Fruit fly (Drosophila melanogaster) whole organism, wandering third instar larva: ENCODE data around the gene CG3176.

Experiments used
- CG32264 ChIP-seq: fragments of 200-800 bp; sonication (Bioruptor generic); optimal IDR thresholded peaks from 2 replicates; lab custom pipeline; 2016; ENCODE audit warnings: missing biosample characterization, missing genetic modification characterization
- CG9705 ChIP-seq: fragments of 200-800 bp; sonication (Bioruptor generic); optimal IDR thresholded peaks from 2 replicates; lab custom pipeline; 2018; ENCODE audit warnings: missing biosample characterization, mild to moderate bottlenecking, missing genetic modification characterization
- CrebA ChIP-seq: fragments of 200-800 bp; sonication (Bioruptor generic); optimal IDR thresholded peaks from 2 replicates; lab custom pipeline; 2016; ENCODE audit warnings: missing biosample characterization, mild to moderate bottlenecking, missing genetic modification characterization, borderline replicate concordance
- Dfd ChIP-seq: fragments of >200 bp; optimal IDR thresholded peaks from 2 replicates; lab custom pipeline; 2017; ENCODE audit warnings: missing biosample characterization, missing genetic modification characterization
- GATAd ChIP-seq: sonication (Bioruptor generic); optimal IDR thresholded peaks from 2 replicates; lab custom pipeline; 2016; ENCODE audit warnings: missing biosample characterization, missing genetic modification characterization
- HLH106 ChIP-seq: fragments of 200-800 bp; optimal IDR thresholded peaks from 3 replicates; lab custom pipeline; 2019; ENCODE audit warnings: missing biosample characterization, mild to moderate bottlenecking, missing genetic modification characterization, moderate library complexity
- Hr78 ChIP-seq: fragments of >200 bp; optimal IDR thresholded peaks from 2 replicates; lab custom pipeline; 2017; ENCODE audit warnings: missing biosample characterization, missing genetic modification characterization
- Hr83 ChIP-seq: fragments of 200-300 bp; sonication (Bioruptor generic); optimal IDR thresholded peaks from 2 replicates; lab custom pipeline; 2016; ENCODE audit warnings: missing biosample characterization, mild to moderate bottlenecking, missing genetic modification characterization, moderate library complexity; ENCODE audit not compliant: poor library complexity, severe bottlenecking
- Jra ChIP-seq: sonication (Bioruptor generic); optimal IDR thresholded peaks from 2 replicates; lab custom pipeline; 2016; ENCODE audit warnings: missing biosample characterization, missing genetic modification characterization
- Mio ChIP-seq: sonication (Bioruptor generic); optimal IDR thresholded peaks from 2 replicates; lab custom pipeline; 2016; ENCODE audit warnings: missing biosample characterization, missing genetic modification characterization
- OdsH ChIP-seq: fragments of 200-800 bp; sonication (Bioruptor generic); optimal IDR thresholded peaks from 2 replicates; lab custom pipeline; 2016; ENCODE audit warnings: missing biosample characterization, mild to moderate bottlenecking, missing genetic modification characterization
- Rel ChIP-seq, 2 experiments: fragments of 200-800 bp; sonication (Bioruptor generic) in 1 of 2; optimal IDR thresholded peaks; 2 replicates in 1 of 2; 3 replicates in 1 of 2; lab custom pipeline; 2016 to 2019; ENCODE audit warnings: mild to moderate bottlenecking in 2 of 2, missing biosample characterization in 2 of 2, missing genetic modification characterization in 2 of 2, moderate library complexity in 1 of 2
- Sp1 ChIP-seq: fragments of 200-800 bp; sonication (Bioruptor generic); optimal IDR thresholded peaks from 3 replicates; lab custom pipeline; 2019; ENCODE audit warnings: missing biosample characterization, mild to moderate bottlenecking, missing genetic modification characterization, moderate library complexity
- Vsx2 ChIP-seq: fragments of 200-300, 225-300 bp; sonication (Bioruptor generic); optimal IDR thresholded peaks from 2 replicates; lab custom pipeline; 2018; ENCODE audit warnings: missing biosample characterization, missing genetic modification characterization; ENCODE audit not compliant: partially characterized antibody
- br ChIP-seq: fragments of 200-800 bp; sonication (Bioruptor generic); optimal IDR thresholded peaks from 2 replicates; lab custom pipeline; 2016; ENCODE audit warnings: missing biosample characterization, missing genetic modification characterization
- brk ChIP-seq: fragments of 200-800 bp; sonication (Bioruptor generic); optimal IDR thresholded peaks from 2 replicates; lab custom pipeline; 2016; ENCODE audit warnings: missing biosample characterization, mild to moderate bottlenecking, missing genetic modification characterization
- dl ChIP-seq, 2 experiments: fragments of 175-275, 200-275 bp in 1 of 2; fragments of 200-275 bp in 1 of 2; sonication (Bioruptor generic); optimal IDR thresholded peaks; lab custom pipeline; 2018; ENCODE audit warnings: mild to moderate bottlenecking in 2 of 2, missing biosample characterization in 2 of 2, missing genetic modification characterization in 2 of 2, moderate library complexity in 2 of 2; ENCODE audit not compliant: partially characterized antibody in 2 of 2, insufficient read depth in 1 of 2
- dmrt93B ChIP-seq: fragments of 200-800 bp; sonication (Bioruptor generic); optimal IDR thresholded peaks from 2 replicates; lab custom pipeline; 2018; ENCODE audit warnings: missing biosample characterization, mild to moderate bottlenecking, missing genetic modification characterization
- dsf ChIP-seq: sonication (Bioruptor generic); optimal IDR thresholded peaks from 2 replicates; lab custom pipeline; 2016; ENCODE audit warnings: missing biosample characterization, missing genetic modification characterization, borderline replicate concordance
- ey ChIP-seq: fragments of 200-800 bp; sonication (Bioruptor generic); optimal IDR thresholded peaks from 2 replicates; lab custom pipeline; 2016; ENCODE audit warnings: missing biosample characterization, missing genetic modification characterization
- fru ChIP-seq: fragments of 200-800 bp; sonication (Bioruptor generic); optimal IDR thresholded peaks from 3 replicates; lab custom pipeline; 2016; ENCODE audit warnings: missing biosample characterization, mild to moderate bottlenecking, missing genetic modification characterization
- h ChIP-seq: fragments of 200-800 bp; sonication (Bioruptor generic); optimal IDR thresholded peaks from 3 replicates; lab custom pipeline; 2016; ENCODE audit warnings: missing biosample characterization, mild to moderate bottlenecking, missing genetic modification characterization
- jim ChIP-seq: fragments of 175-275, 200-325 bp; sonication (Bioruptor generic); optimal IDR thresholded peaks from 2 replicates; lab custom pipeline; 2016; ENCODE audit warnings: missing biosample characterization, mild to moderate bottlenecking, missing genetic modification characterization
- lola ChIP-seq: fragments of >200 bp; optimal IDR thresholded peaks from 2 replicates; lab custom pipeline; 2017; ENCODE audit warnings: missing biosample characterization, missing genetic modification characterization
- pan ChIP-seq: fragments of >200 bp; optimal IDR thresholded peaks from 2 replicates; lab custom pipeline; 2017
- psq ChIP-seq: fragments of 200-800 bp; sonication (Bioruptor generic); optimal IDR thresholded peaks from 3 replicates; lab custom pipeline; 2017; ENCODE audit warnings: missing biosample characterization, mild to moderate bottlenecking, missing genetic modification characterization, moderate library complexity
- rgr ChIP-seq: fragments of 200-800 bp; sonication (Bioruptor generic); optimal IDR thresholded peaks from 3 replicates; lab custom pipeline; 2016; ENCODE audit warnings: missing biosample characterization, mild to moderate bottlenecking, missing genetic modification characterization
- sage ChIP-seq: fragments of 200-800 bp; sonication (Bioruptor generic); optimal IDR thresholded peaks from 2 replicates; lab custom pipeline; 2016; ENCODE audit warnings: missing biosample characterization, mild to moderate bottlenecking, missing genetic modification characterization
- sv ChIP-seq: fragments of 200-800 bp; sonication (Bioruptor generic); optimal IDR thresholded peaks from 3 replicates; lab custom pipeline; 2016; ENCODE audit warnings: missing biosample characterization, missing genetic modification characterization
- tai ChIP-seq: sonication (Bioruptor generic); optimal IDR thresholded peaks from 2 replicates; lab custom pipeline; 2016; ENCODE audit warnings: missing biosample characterization, missing genetic modification characterization
- usp ChIP-seq: fragments of >200 bp; optimal IDR thresholded peaks from 2 replicates; lab custom pipeline; 2017; ENCODE audit warnings: missing biosample characterization, missing genetic modification characterization
- woc ChIP-seq: sonication (Bioruptor generic); optimal IDR thresholded peaks from 2 replicates; lab custom pipeline; 2016; ENCODE audit warnings: missing biosample characterization, mild to moderate bottlenecking, missing genetic modification characterization

CG3176 gene

DNA sequence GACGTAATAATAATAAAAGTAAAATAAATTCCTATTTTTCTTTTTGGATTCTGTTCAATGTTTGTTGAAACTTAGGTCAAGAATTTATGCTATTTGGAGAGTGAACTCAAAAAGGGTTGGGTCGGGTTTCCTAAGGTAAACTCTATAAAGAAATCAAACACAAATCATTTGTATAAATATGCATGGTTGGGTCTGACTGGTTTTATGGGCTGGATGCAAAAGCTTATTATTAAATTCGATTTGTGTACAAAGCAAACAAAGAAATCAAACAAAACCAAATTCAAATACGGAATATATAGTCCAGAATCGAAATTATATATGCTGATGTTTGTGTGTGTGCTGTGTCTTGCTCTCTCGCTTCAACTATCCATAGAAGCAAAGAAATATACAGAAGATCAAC is 34.0 kb downstream of the CG3176 start:
- no peak for TF ChIP-seq HLH106
- no peak for TF ChIP-seq Hr83 (GFP tag; lab: Kevin White, UChicago)
- TF ChIP-seq pan (lab: Kevin White, UChicago) = no peak
- no peak for TF ChIP-seq rgr (GFP tag; lab: Kevin White, UChicago)

DNA sequence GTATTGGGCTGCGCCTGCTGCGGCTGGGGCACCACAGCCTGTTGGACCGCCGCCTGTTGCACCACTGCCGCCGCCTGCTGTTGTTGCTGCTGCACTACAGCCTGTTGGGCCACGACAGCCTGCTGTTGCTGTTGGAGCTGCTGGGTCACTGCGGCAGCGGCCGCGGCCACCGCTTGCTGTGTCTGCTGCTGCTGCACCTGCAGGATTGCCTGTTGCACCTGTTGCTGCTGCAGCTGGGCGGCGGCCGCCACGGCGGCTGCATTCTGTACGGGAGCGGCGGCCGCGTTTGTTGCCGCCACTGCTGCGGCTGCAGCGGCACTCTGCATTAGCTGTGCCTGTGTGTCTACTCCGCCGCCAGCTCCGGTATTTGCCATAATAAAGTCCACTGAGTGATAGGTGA is 37.2 kb downstream of the CG3176 start:
- TF ChIP-seq tai (GFP tag; lab: Kevin White, UChicago) (no peak), dmrt93B (no peak), usp (GFP tag; lab: Kevin White, UChicago) (no peak), woc (GFP tag; lab: Kevin White, UChicago) (no peak), psq (GFP tag; lab: Kevin White, UChicago) (no peak), jim (GFP tag; lab: Kevin White, UChicago) (no peak)

- TF ChIP-seq br (GFP tag; lab: Kevin White, UChicago) (no peak), OdsH (GFP tag; lab: Kevin White, UChicago) (no peak), sage (GFP tag; lab: Kevin White, UChicago) (no peak), CG32264 (GFP tag; lab: Kevin White, UChicago) (no peak), Rel (GFP tag; optimal IDR thresholded peaks at IDR 0.05; lab: Kevin White, UChicago) (no peak), Rel (tag; optimal IDR thresholded peaks at IDR 0.05; lab: Kevin White, UChicago) (no peak), Hr78 (no peak), Vsx2 (no peak), sv (GFP tag; lab: Kevin White, UChicago) (no peak), Jra (GFP tag; lab: Kevin White, UChicago) (no peak), GATAd (GFP tag; lab: Kevin White, UChicago) (no peak), psq (GFP tag; lab: Kevin White, UChicago) (no peak), tai (GFP tag; lab: Kevin White, UChicago) (no peak), dsf (GFP tag; lab: Kevin White, UChicago) (no peak), CrebA (GFP tag; lab: Kevin White, UChicago) (no peak), lola (GFP tag; lab: Kevin White, UChicago) (no peak), woc (GFP tag; lab: Kevin White, UChicago) (no peak), ey (GFP tag; lab: Kevin White, UChicago) (no peak)
Observed at dm6 chrX:520215-520861, 38.7 kb downstream of the CG3176 start.

DNA sequence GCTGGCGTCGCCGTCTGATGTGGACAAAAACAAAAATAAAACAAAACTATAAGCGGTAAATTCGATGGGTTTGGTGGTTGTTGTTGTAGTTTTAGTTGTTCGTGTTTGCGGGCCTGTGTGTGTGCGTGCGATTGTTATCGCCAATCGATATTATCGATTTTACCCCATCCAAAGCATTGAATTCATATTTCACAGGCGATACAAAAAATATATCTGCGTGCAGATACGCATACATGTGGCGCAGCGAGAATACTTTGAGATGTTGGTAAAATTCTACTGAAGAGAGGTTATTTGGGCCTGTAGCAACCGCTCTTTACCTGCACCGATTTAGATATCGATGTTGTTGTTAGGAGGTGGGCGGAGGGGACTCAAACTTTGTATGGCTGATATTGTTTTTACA is 40.0 kb downstream of the CG3176 start:
- TF ChIP-seq br (GFP tag; lab: Kevin White, UChicago) = no peak
- no peak for TF ChIP-seq CG9705 (GFP tag; lab: Kevin White, UChicago)
- TF ChIP-seq sv (GFP tag; lab: Kevin White, UChicago) = no peak
- no peak for TF ChIP-seq Dfd (GFP tag; lab: Kevin White, UChicago)
- TF ChIP-seq Hr78 = no peak
- no peak for TF ChIP-seq Hr83 (GFP tag; lab: Kevin White, UChicago)
- TF ChIP-seq Mio (GFP tag; lab: Kevin White, UChicago) = no peak
- TF ChIP-seq Sp1 = no peak
- no peak for TF ChIP-seq OdsH (GFP tag; lab: Kevin White, UChicago)
- TF ChIP-seq CrebA (GFP tag; lab: Kevin White, UChicago) = no peak
- no peak for TF ChIP-seq rgr (GFP tag; lab: Kevin White, UChicago)
- no peak for TF ChIP-seq sage (GFP tag; lab: Kevin White, UChicago)
- TF ChIP-seq h = no peak
- TF ChIP-seq usp (GFP tag; lab: Kevin White, UChicago) = no peak
- no peak for TF ChIP-seq fru (GFP tag; lab: Kevin White, UChicago)
- no peak for TF ChIP-seq dl (GFP tag; optimal IDR thresholded peaks at IDR 0.05; lab: Kevin White, UChicago; ENCODE audit: insufficient read depth in 1 of 2, partially characterized antibody in 2 of 2)
- no peak for TF ChIP-seq dsf (GFP tag; lab: Kevin White, UChicago)
- TF ChIP-seq brk (GFP tag; lab: Kevin White, UChicago) = no peak
- TF ChIP-seq, all 38 proteins: peak for 0
